Fruit fly (Drosophila melanogaster) whole organism, embryonic: ENCODE measurements around the gene RNF220.

Source experiments
- Bgb ChIP-seq: fragments of 200-800 bp; sonication (Bioruptor generic); IDR thresholded peaks from 2 replicates; pipeline ENCODE4 v1.3.6; 2022; ENCODE audit warnings: missing biosample characterization, missing genetic modification characterization; ENCODE audit not compliant: partially characterized antibody
- CG10267 ChIP-seq: fragments of 200-800 bp; sonication (Bioruptor generic); optimal IDR thresholded peaks from 2 replicates; lab custom pipeline; 2018; ENCODE audit warnings: missing biosample characterization, mild to moderate bottlenecking, missing genetic modification characterization, moderate library complexity
- CG10366 ChIP-seq: fragments of 200-800 bp; sonication (Bioruptor generic); IDR thresholded peaks from 2 replicates; pipeline ENCODE4 v1.3.6; 2022; ENCODE audit warnings: missing biosample characterization, missing genetic modification characterization
- CG11247 ChIP-seq: fragments of 200-800 bp; sonication (Bioruptor generic); IDR thresholded peaks from 2 replicates; pipeline ENCODE4 v1.3.6; 2022; ENCODE audit warnings: missing biosample characterization, missing genetic modification characterization
- CG16813 ChIP-seq: fragments of 200-800 bp; sonication (Bioruptor generic); IDR thresholded peaks from 3 replicates; pipeline ENCODE4 v1.3.6; 2022; ENCODE audit warnings: missing biosample characterization, missing genetic modification characterization; ENCODE audit not compliant: partially characterized antibody
- CG17359 ChIP-seq: fragments of 200-800 bp; sonication (Bioruptor generic); optimal IDR thresholded peaks from 3 replicates; lab custom pipeline; 2018; ENCODE audit warnings: missing biosample characterization, mild to moderate bottlenecking, missing genetic modification characterization, moderate library complexity
- CG1792 ChIP-seq: fragments of 200-800 bp; sonication (Bioruptor generic); optimal IDR thresholded peaks from 2 replicates; lab custom pipeline; 2016; ENCODE audit warnings: missing biosample characterization, missing genetic modification characterization
- CG2712 ChIP-seq: fragments of 200-800 bp; optimal IDR thresholded peaks from 3 replicates; lab custom pipeline; 2019; ENCODE audit warnings: missing biosample characterization, mild to moderate bottlenecking, missing genetic modification characterization, moderate library complexity
- CG30431 ChIP-seq: fragments of 200-800 bp; sonication (Bioruptor generic); optimal IDR thresholded peaks from 2 replicates; lab custom pipeline; 2017; ENCODE audit warnings: missing biosample characterization, missing genetic modification characterization
- CG32767 ChIP-seq: fragments of 200-800 bp; sonication (Bioruptor generic); IDR thresholded peaks from 2 replicates; pipeline ENCODE4 v1.3.6; 2022; ENCODE audit warnings: missing biosample characterization, missing genetic modification characterization
- CG3281 ChIP-seq: fragments of 200-800 bp; sonication (Bioruptor generic); optimal IDR thresholded peaks from 3 replicates; lab custom pipeline; 2017; ENCODE audit warnings: missing biosample characterization, mild to moderate bottlenecking, missing genetic modification characterization
- CG33557 ChIP-seq: fragments of 200-800 bp; sonication (Bioruptor generic); optimal IDR thresholded peaks from 2 replicates; lab custom pipeline; 2019; ENCODE audit warnings: missing biosample characterization, mild to moderate bottlenecking, missing genetic modification characterization, moderate library complexity
- CG3407 ChIP-seq: fragments of 200-800 bp; sonication (Bioruptor generic); optimal IDR thresholded peaks from 2 replicates; lab custom pipeline; 2018; ENCODE audit warnings: missing biosample characterization, mild to moderate bottlenecking, missing genetic modification characterization
- CG4707 ChIP-seq: fragments of 200-800 bp; sonication (Bioruptor generic); optimal IDR thresholded peaks from 2 replicates; lab custom pipeline; 2018; ENCODE audit warnings: missing biosample characterization, mild to moderate bottlenecking, missing genetic modification characterization, moderate library complexity
- CG9797 ChIP-seq: fragments of 200-800 bp; sonication (Bioruptor generic); optimal IDR thresholded peaks from 3 replicates; lab custom pipeline; 2018; ENCODE audit warnings: missing biosample characterization, mild to moderate bottlenecking, missing genetic modification characterization
- Camta ChIP-seq: fragments of 200-800 bp; sonication (Bioruptor generic); optimal IDR thresholded peaks from 2 replicates; lab custom pipeline; 2016; ENCODE audit warnings: missing biosample characterization, missing genetic modification characterization
- D ChIP-seq, 2 experiments: fragments of 200-800 bp in 1 of 2; fragments of >200 bp in 1 of 2; sonication (Bioruptor generic) in 1 of 2; optimal IDR thresholded peaks; 2 replicates in 1 of 2; 3 replicates in 1 of 2; lab custom pipeline; 2017; ENCODE audit warnings: mild to moderate bottlenecking in 1 of 2, missing biosample characterization in 1 of 2, missing genetic modification characterization in 1 of 2, missing genetic modification reagents in 1 of 2
- Dad ChIP-seq: fragments of 200-800 bp; sonication (Bioruptor generic); optimal IDR thresholded peaks from 3 replicates; lab custom pipeline; 2016; ENCODE audit warnings: missing biosample characterization, missing genetic modification characterization
- Dip2 ChIP-seq: fragments of 200-800 bp; sonication (Bioruptor generic); IDR thresholded peaks from 2 replicates; pipeline ENCODE4 v1.3.6; 2022; ENCODE audit warnings: missing biosample characterization, missing genetic modification characterization
- Dll ChIP-seq: fragments of 200-800 bp; sonication (Bioruptor generic); IDR thresholded peaks from 4 replicates; pipeline ENCODE4 v1.3.6; 2022; ENCODE audit warnings: missing biosample characterization, missing genetic modification characterization; ENCODE audit not compliant: partially characterized antibody
- H15 ChIP-seq: fragments of 200-800 bp; sonication (Bioruptor generic); IDR thresholded peaks from 3 replicates; pipeline ENCODE4 v1.3.6; 2022; ENCODE audit warnings: missing biosample characterization, missing genetic modification characterization
- HLH54F ChIP-seq: fragments of 200-800 bp; sonication (Bioruptor generic); optimal IDR thresholded peaks from 3 replicates; lab custom pipeline; 2016; ENCODE audit warnings: missing biosample characterization, missing genetic modification characterization
- Hmx ChIP-seq: fragments of 200-800 bp; sonication (Bioruptor generic); optimal IDR thresholded peaks from 2 replicates; lab custom pipeline; 2016; ENCODE audit warnings: missing biosample characterization, missing genetic modification characterization
- Lhr ChIP-seq: fragments of 200-800 bp; sonication (Bioruptor generic); optimal IDR thresholded peaks from 3 replicates; lab custom pipeline; 2017; ENCODE audit warnings: mild to moderate bottlenecking, missing biosample characterization, missing genetic modification reagents, missing genetic modification characterization
- Mad ChIP-seq: fragments of 200-800 bp; sonication (Bioruptor generic); optimal IDR thresholded peaks from 2 replicates; lab custom pipeline; 2016; ENCODE audit warnings: missing biosample characterization, missing genetic modification characterization
- Max ChIP-seq: fragments of 200-800 bp; sonication (Bioruptor generic); optimal IDR thresholded peaks from 2 replicates; lab custom pipeline; 2016; ENCODE audit warnings: missing biosample characterization, mild to moderate bottlenecking, missing genetic modification characterization
- Neu2 ChIP-seq: fragments of 200-800 bp; sonication (Bioruptor generic); optimal IDR thresholded peaks from 3 replicates; lab custom pipeline; 2016; ENCODE audit warnings: missing biosample characterization, missing genetic modification characterization, borderline replicate concordance
- Ptx1 ChIP-seq: fragments of 200-800 bp; sonication (Bioruptor generic); IDR thresholded peaks from 2 replicates; pipeline ENCODE4 v1.3.6; 2022; ENCODE audit warnings: missing biosample characterization, missing genetic modification characterization
- Ravus ChIP-seq: fragments of 200-800 bp; sonication (Bioruptor generic); IDR thresholded peaks from 2 replicates; pipeline ENCODE4 v1.3.6; 2022; ENCODE audit warnings: missing biosample characterization, missing genetic modification characterization
- Ssrp ChIP-seq: fragments of 200-800 bp; sonication (Bioruptor generic); optimal IDR thresholded peaks from 2 replicates; lab custom pipeline; 2018; ENCODE audit warnings: missing biosample characterization, mild to moderate bottlenecking, missing genetic modification characterization, moderate library complexity
- Xrp1 ChIP-seq: fragments of 200-800 bp; sonication (Bioruptor generic); IDR thresholded peaks from 2 replicates; pipeline ENCODE4 v1.3.6; 2022; ENCODE audit warnings: missing biosample characterization, missing genetic modification characterization
- YL-1 ChIP-seq: fragments of 200-800 bp; sonication (Bioruptor generic); optimal IDR thresholded peaks from 3 replicates; lab custom pipeline; 2017; ENCODE audit warnings: missing biosample characterization, mild to moderate bottlenecking, missing genetic modification characterization
- br ChIP-seq: fragments of >200 bp; optimal IDR thresholded peaks from 2 replicates; lab custom pipeline; 2017
- bsh ChIP-seq, 2 experiments: fragments of 200-800 bp; sonication (Bioruptor generic); optimal IDR thresholded peaks; 2 replicates each; lab custom pipeline; 2017 to 2018; ENCODE audit warnings: mild to moderate bottlenecking in 2 of 2, missing biosample characterization in 2 of 2, missing genetic modification characterization in 2 of 2, moderate library complexity in 1 of 2
- cg ChIP-seq: fragments of 200-800 bp; sonication (Bioruptor generic); optimal IDR thresholded peaks from 3 replicates; lab custom pipeline; 2019; ENCODE audit warnings: missing biosample characterization, mild to moderate bottlenecking, missing genetic modification characterization, moderate library complexity
- emc ChIP-seq: fragments of 200-800 bp; sonication (Bioruptor generic); optimal IDR thresholded peaks from 2 replicates; lab custom pipeline; 2016; ENCODE audit warnings: missing biosample characterization, missing genetic modification characterization
- eyg ChIP-seq: fragments of 200-800 bp; sonication (Bioruptor generic); optimal IDR thresholded peaks from 3 replicates; lab custom pipeline; 2016; ENCODE audit warnings: missing biosample characterization, missing genetic modification characterization
- fru ChIP-seq: fragments of >200 bp; optimal IDR thresholded peaks from 2 replicates; lab custom pipeline; 2017
- ken ChIP-seq: fragments of 200-800 bp; sonication (Bioruptor generic); IDR thresholded peaks from 3 replicates; pipeline ENCODE4 v1.3.6; 2022; ENCODE audit warnings: missing biosample characterization, missing genetic modification characterization
- pan ChIP-seq, 4 experiments: fragments of >200 bp in 3 of 4; fragments of 200-800 bp in 1 of 4; sonication (Bioruptor generic) in 1 of 4; optimal IDR thresholded peaks in 3 of 4; IDR thresholded peaks in 1 of 4; 2 replicates each; pipeline versions ENCODE4 v1.3.6 to Lab custom; 2017 to 2022; ENCODE audit warnings: missing biosample characterization in 2 of 4, missing genetic modification characterization in 2 of 4, mixed read lengths in 1 of 4
- prd ChIP-seq, 3 experiments: fragments of >200 bp in 2 of 3; fragments of 200-800 bp in 1 of 3; sonication (Bioruptor generic) in 1 of 3; optimal IDR thresholded peaks in 2 of 3; IDR thresholded peaks in 1 of 3; 2 replicates in 2 of 3; 3 replicates in 1 of 3; pipeline versions ENCODE4 v1.3.6 to Lab custom; 2017 to 2022; ENCODE audit warnings: missing biosample characterization in 1 of 3, missing genetic modification characterization in 1 of 3
- sc ChIP-seq, 3 experiments: fragments of >200 bp in 2 of 3; fragments of 200-800 bp in 1 of 3; sonication (Bioruptor generic) in 1 of 3; optimal IDR thresholded peaks; 2 replicates in 2 of 3; 3 replicates in 1 of 3; lab custom pipeline; 2017; ENCODE audit warnings: mild to moderate bottlenecking in 1 of 3, missing biosample characterization in 1 of 3, missing genetic modification characterization in 1 of 3, missing genetic modification reagents in 1 of 3
- tap ChIP-seq: fragments of 200-800 bp; optimal IDR thresholded peaks from 3 replicates; lab custom pipeline; 2019; ENCODE audit warnings: missing biosample characterization, mild to moderate bottlenecking, missing genetic modification characterization, moderate library complexity
- toy ChIP-seq: fragments of 200-800 bp; sonication (Bioruptor generic); IDR thresholded peaks from 2 replicates; pipeline ENCODE4 v1.3.6; 2022; ENCODE audit warnings: missing biosample characterization, missing genetic modification characterization
- ttk ChIP-seq: fragments of 200-800 bp; sonication (Bioruptor generic); IDR thresholded peaks from 2 replicates; pipeline ENCODE4 v2.1.2; 2022; ENCODE audit warnings: missing biosample characterization, missing genetic modification characterization
- usp ChIP-seq: fragments of >200 bp; optimal IDR thresholded peaks from 2 replicates; lab custom pipeline; 2017; ENCODE audit warnings: missing biosample characterization, missing genetic modification characterization
- vfl ChIP-seq: fragments of 200-800 bp; sonication (Bioruptor generic); optimal IDR thresholded peaks from 2 replicates; lab custom pipeline; 2016; ENCODE audit warnings: missing biosample characterization, missing genetic modification characterization
- zf30C ChIP-seq: fragments of 200-800 bp; sonication (Bioruptor generic); optimal IDR thresholded peaks from 3 replicates; lab custom pipeline; 2018; ENCODE audit warnings: missing biosample characterization, mild to moderate bottlenecking, missing genetic modification characterization
- zfh1 ChIP-seq: fragments of 200-800 bp; sonication (Bioruptor generic); IDR thresholded peaks from 3 replicates; pipeline ENCODE4 v1.3.6; 2022; ENCODE audit warnings: missing biosample characterization, missing genetic modification characterization

RNF220 gene

DNA sequence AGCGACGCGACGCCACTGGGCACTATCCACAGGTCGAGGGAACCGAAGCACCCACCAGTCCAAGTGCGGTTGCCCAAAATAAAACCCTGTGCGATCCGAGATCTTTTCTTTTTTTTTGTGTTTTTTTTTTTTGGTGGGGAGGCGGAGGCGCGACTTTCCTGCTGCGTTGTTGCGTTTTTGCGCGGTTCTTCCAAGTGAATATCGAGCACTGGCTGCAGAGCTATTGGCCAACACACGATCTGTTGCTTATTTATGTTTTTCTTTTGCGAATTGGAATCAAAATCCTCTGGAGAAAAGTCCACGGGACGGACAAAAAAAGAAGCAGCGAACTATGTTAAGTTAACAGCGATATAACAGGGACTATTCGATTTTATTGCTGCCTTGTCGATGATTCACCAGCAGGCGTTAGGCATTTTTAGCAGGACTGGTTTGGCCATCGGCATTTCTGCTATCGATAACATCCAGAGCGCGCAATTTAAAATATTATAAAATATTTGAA lies 5.4 kb downstream of the RNF220 start, which contains the start of gene wge (continued):
- TF ChIP-seq HLH54F (GFP tag; lab: Kevin White, UChicago) (no peak), YL-1 (peak; percentile 62), Max (GFP tag; lab: Kevin White, UChicago) (no peak), Dad (no peak), H15 (no peak), Bgb (peak; percentile 76), CG17359 (tag; lab: Kevin White, UChicago) (no peak), cg (GFP tag; lab: Kevin White, UChicago) (peak; percentile 57), CG4707 (GFP tag; lab: Kevin White, UChicago) (no peak), CG16813 (GFP tag; lab: Robert Waterston, UW) (peak; percentile 66), ken (GFP tag; lab: Robert Waterston, UW) (no peak), Dip2 (GFP tag; lab: Robert Waterston, UW) (no peak), Ptx1 (GFP tag; lab: Robert Waterston, UW) (no peak), CG11247 (GFP tag; lab: Robert Waterston, UW) (no peak), bsh (GFP tag; optimal IDR thresholded peaks at IDR 0.05; lab: Kevin White, UChicago) (peak in 1 of 2 experiments; percentile 94), CG10267 (peak; percentile 30), emc (GFP tag; lab: Kevin White, UChicago) (no peak), CG2712 (tag; lab: Kevin White, UChicago) (peak; percentile 7), Dll (GFP tag; lab: Robert Waterston, UW) (peak; percentile 71; the same call in 3 of the 4 replicates), Neu2 (GFP tag; lab: Kevin White, UChicago) (no peak), CG33557 (GFP tag; lab: Kevin White, UChicago) (no peak), Hmx (GFP tag; lab: Kevin White, UChicago) (no peak), CG3281 (GFP tag; lab: Kevin White, UChicago) (no peak), CG1792 (GFP tag; lab: Kevin White, UChicago) (no peak), Mad (no peak), tap (tag; lab: Kevin White, UChicago) (no peak), CG30431 (no peak), D (optimal IDR thresholded peaks at IDR 0.05; lab: Kevin White, UChicago) (no peak), D (GFP tag; optimal IDR thresholded peaks at IDR 0.05; lab: Kevin White, UChicago) (no peak), eyg (GFP tag; lab: Kevin White, UChicago) (no peak), ttk (no peak), CG3407 (GFP tag; lab: Kevin White, UChicago) (no peak), prd (optimal IDR thresholded peaks at IDR 0.05; lab: Kevin White, UChicago) (no peak), prd (GFP tag; IDR thresholded peaks at IDR 0.05; lab: Robert Waterston, UW) (no peak), zf30C (no peak), usp (GFP tag; lab: Kevin White, UChicago) (no peak), fru (lab: Kevin White, UChicago) (no peak), sc (optimal IDR thresholded peaks at IDR 0.05; lab: Kevin White, UChicago) (no peak), sc (GFP tag; optimal IDR thresholded peaks at IDR 0.05; lab: Kevin White, UChicago) (no peak), br (no peak), Ssrp (no peak), Xrp1 (no peak), Lhr (GFP tag; lab: Kevin White, UChicago) (no peak), CG10366 (GFP tag; lab: Robert Waterston, UW) (no peak), toy (GFP tag; lab: Robert Waterston, UW) (no peak), vfl (GFP tag; lab: Kevin White, UChicago) (no peak), CG9797 (GFP tag; lab: Kevin White, UChicago) (peak; percentile 65), zfh1 (GFP tag; lab: Robert Waterston, UW) (no peak), pan (optimal IDR thresholded peaks at IDR 0.05; lab: Kevin White, UChicago) (no peak), pan (GFP tag; optimal IDR thresholded peaks at IDR 0.05 in 1 of 2, IDR thresholded peaks at IDR 0.05 in 1 of 2) (no peak), Camta (GFP tag; lab: Kevin White, UChicago) (no peak), Ravus (no peak), CG32767 (GFP tag; lab: Robert Waterston, UW) (no peak)
